Worm (Caenorhabditis elegans) whole organism, young adult: ENCODE measurements around the gene wago-5.

Experiments
- B0019.2 ChIP-seq: fragments of 200-800 bp; sonication (Bioruptor generic); conservative IDR thresholded peaks from 2 replicates; pipeline ENCODE4 v1.3.6; 2022; ENCODE audit warnings: missing genetic modification reagents, missing genetic modification characterization, missing compliant biosample characterization
- F33H1.4 ChIP-seq: fragments of 200-800 bp; sonication (Bioruptor generic); IDR thresholded peaks from 2 replicates; pipeline ENCODE4 v1.3.6; 2022; ENCODE audit warnings: missing genetic modification reagents, missing genetic modification characterization, missing compliant biosample characterization
- F57A8.1 ChIP-seq: fragments of 200-800 bp; sonication (Bioruptor generic); optimal IDR thresholded peaks from 2 replicates; lab custom pipeline; 2018; ENCODE audit warnings: mild to moderate bottlenecking, missing genetic modification characterization, moderate library complexity, missing compliant biosample characterization
- K11D2.4 ChIP-seq: fragments of 200-800 bp; sonication (Bioruptor generic); IDR thresholded peaks from 2 replicates; pipeline ENCODE4 v1.3.6; 2022; ENCODE audit warnings: missing genetic modification reagents, missing genetic modification characterization, missing compliant biosample characterization
- K12H6.12 ChIP-seq: fragments of 200-800 bp; sonication (Bioruptor generic); optimal IDR thresholded peaks from 2 replicates; lab custom pipeline; 2018; ENCODE audit warnings: mild to moderate bottlenecking, missing genetic modification characterization, missing compliant biosample characterization
- Y53F4B.3 ChIP-seq: fragments of 200-800 bp; sonication (Bioruptor generic); IDR thresholded peaks from 2 replicates; pipeline ENCODE4 v1.3.6; 2022; ENCODE audit warnings: missing genetic modification reagents, missing genetic modification characterization, missing compliant biosample characterization
- Y53G8AR.9 ChIP-seq: fragments of 200-800 bp; sonication (Bioruptor generic); conservative IDR thresholded peaks from 2 replicates; pipeline ENCODE4 v1.3.6; 2022; ENCODE audit warnings: missing genetic modification reagents, missing genetic modification characterization, missing compliant biosample characterization
- ZK185.1 ChIP-seq: sonication (generic microtip); optimal IDR thresholded peaks from 2 replicates; lab custom pipeline; 2016; ENCODE audit warnings: mild to moderate bottlenecking, missing genetic modification characterization, missing compliant biosample characterization; ENCODE audit not compliant: poor library complexity, severe bottlenecking
- akir-1 ChIP-seq: fragments of 200-800 bp; sonication (Bioruptor generic); optimal IDR thresholded peaks from 2 replicates; lab custom pipeline; 2018; ENCODE audit warnings: mild to moderate bottlenecking, missing genetic modification characterization, moderate library complexity, missing compliant biosample characterization
- bed-1 ChIP-seq: fragments of 200-800 bp; sonication (Bioruptor generic); IDR thresholded peaks from 2 replicates; pipeline ENCODE4 v1.3.6; 2022; ENCODE audit warnings: missing genetic modification reagents, missing genetic modification characterization, missing compliant biosample characterization
- ccch-3 ChIP-seq: fragments of 200-800 bp; sonication (Bioruptor generic); optimal IDR thresholded peaks from 2 replicates; lab custom pipeline; 2018; ENCODE audit warnings: mild to moderate bottlenecking, missing genetic modification characterization, missing compliant biosample characterization
- cebp-1 ChIP-seq, 2 experiments: fragments of 200-800 bp in 1 of 2; sonication (Bioruptor generic) in 1 of 2; sonication (generic microtip) in 1 of 2; IDR thresholded peaks in 1 of 2; optimal IDR thresholded peaks in 1 of 2; 2 replicates each; pipeline versions ENCODE4 v1.3.6 to Lab custom; 2017 to 2022; ENCODE audit warnings: missing compliant biosample characterization in 2 of 2, missing genetic modification characterization in 2 of 2, mild to moderate bottlenecking in 1 of 2, missing genetic modification reagents in 1 of 2, moderate library complexity in 1 of 2
- ceh-40 ChIP-seq: fragments of 200-800 bp; sonication (Bioruptor generic); IDR thresholded peaks from 2 replicates; pipeline ENCODE4 v1.3.6; 2022; ENCODE audit warnings: missing genetic modification characterization, missing compliant biosample characterization
- chd-7 ChIP-seq: sonication (generic microtip); optimal IDR thresholded peaks from 2 replicates; lab custom pipeline; 2016; ENCODE audit warnings: mild to moderate bottlenecking, missing genetic modification characterization, moderate library complexity, missing compliant biosample characterization
- dpl-1 ChIP-seq: fragments of 150-350 bp; optimal IDR thresholded peaks from 2 replicates; lab custom pipeline; 2014; ENCODE audit warnings: missing biosample characterization, missing genetic modification reagents, missing genetic modification characterization
- efl-1 ChIP-seq: fragments of 150-350 bp; optimal IDR thresholded peaks from 2 replicates; lab custom pipeline; 2014; ENCODE audit warnings: missing biosample characterization, missing genetic modification reagents, missing genetic modification characterization
- egl-18 ChIP-seq: fragments of 200-800 bp; sonication (Bioruptor generic); IDR thresholded peaks from 2 replicates; pipeline ENCODE4 v1.3.6; 2022; ENCODE audit warnings: missing genetic modification reagents, missing genetic modification characterization, missing compliant biosample characterization
- ekl-4 ChIP-seq: fragments of 200-800 bp; sonication (Bioruptor generic); IDR thresholded peaks from 2 replicates; pipeline ENCODE4 v1.3.6; 2022; ENCODE audit warnings: missing genetic modification reagents, missing genetic modification characterization, missing compliant biosample characterization
- fkh-3 ChIP-seq: sonication (generic microtip); optimal IDR thresholded peaks from 2 replicates; lab custom pipeline; 2016; ENCODE audit warnings: mild to moderate bottlenecking, missing genetic modification characterization, missing compliant biosample characterization
- hlh-12 ChIP-seq: sonication (generic microtip); optimal IDR thresholded peaks from 2 replicates; lab custom pipeline; 2016; ENCODE audit warnings: missing genetic modification characterization, missing compliant biosample characterization
- lag-1 ChIP-seq: fragments of 200-800 bp; sonication (Bioruptor generic); IDR thresholded peaks from 2 replicates; pipeline ENCODE4 v1.3.6; 2022; ENCODE audit warnings: missing genetic modification reagents, missing genetic modification characterization, missing compliant biosample characterization
- let-526 ChIP-seq: fragments of 200-800 bp; sonication (Bioruptor generic); IDR thresholded peaks from 2 replicates; pipeline ENCODE4 v1.3.6; 2022; ENCODE audit warnings: missing genetic modification reagents, missing genetic modification characterization, missing compliant biosample characterization
- lin-35 ChIP-seq, 3 experiments: fragments of 150-350 bp in 2 of 3; sonication (generic microtip) in 1 of 3; optimal IDR thresholded peaks; 2 replicates each; lab custom pipeline; 2014 to 2018; ENCODE audit warnings: missing biosample characterization in 3 of 3, missing genetic modification characterization in 3 of 3, missing genetic modification reagents in 3 of 3
- lsy-27 ChIP-seq: sonication (generic microtip); optimal IDR thresholded peaks from 2 replicates; lab custom pipeline; 2017; ENCODE audit warnings: missing genetic modification characterization, mild to moderate bottlenecking, missing compliant biosample characterization, antibody characterized with exemption, missing genotype, borderline replicate concordance; ENCODE audit not compliant: insufficient read depth
- madf-8 ChIP-seq: fragments of 200-800 bp; sonication (Bioruptor generic); conservative IDR thresholded peaks from 2 replicates; pipeline ENCODE4 v1.3.6; 2022; ENCODE audit warnings: missing genetic modification reagents, missing genetic modification characterization, missing compliant biosample characterization
- mcd-1 ChIP-seq: fragments of 200-800 bp; sonication (Bioruptor generic); IDR thresholded peaks from 2 replicates; pipeline ENCODE4 v1.3.6; 2022; ENCODE audit warnings: missing genetic modification reagents, missing genetic modification characterization, missing compliant biosample characterization
- mes-4 ChIP-seq: sonication (generic microtip); optimal IDR thresholded peaks from 2 replicates; lab custom pipeline; 2016; ENCODE audit warnings: missing genotype, missing genetic modification characterization, missing compliant biosample characterization
- nhr-90 ChIP-seq: sonication (generic microtip); optimal IDR thresholded peaks from 2 replicates; lab custom pipeline; 2016; ENCODE audit warnings: missing genotype, mild to moderate bottlenecking, missing genetic modification characterization, missing compliant biosample characterization
- rcor-1 ChIP-seq: fragments of 200-800 bp; sonication (Bioruptor generic); IDR thresholded peaks from 2 replicates; pipeline ENCODE4 v1.3.6; 2022; ENCODE audit warnings: missing genetic modification reagents, missing genetic modification characterization, missing compliant biosample characterization
- repo-1 ChIP-seq: sonication (generic microtip); optimal IDR thresholded peaks from 2 replicates; lab custom pipeline; 2017; ENCODE audit warnings: mild to moderate bottlenecking, missing genetic modification characterization, missing compliant biosample characterization
- sdz-38 ChIP-seq: sonication (generic microtip); optimal IDR thresholded peaks from 2 replicates; lab custom pipeline; 2016; ENCODE audit warnings: missing genotype, missing genetic modification characterization, missing compliant biosample characterization
- sea-2 ChIP-seq: fragments of 200-800 bp; sonication (Bioruptor generic); IDR thresholded peaks from 2 replicates; pipeline ENCODE4 v1.3.6; 2022; ENCODE audit warnings: missing genetic modification characterization, missing compliant biosample characterization
- snpc-3.4 ChIP-seq: sonication (generic microtip); optimal IDR thresholded peaks from 2 replicates; lab custom pipeline; 2017; ENCODE audit warnings: missing genetic modification characterization, mild to moderate bottlenecking, missing compliant biosample characterization, antibody characterized with exemption, moderate library complexity, missing genotype, missing genetic modification reagents
- sptf-2 ChIP-seq: fragments of 200-800 bp; sonication (Bioruptor generic); optimal IDR thresholded peaks from 2 replicates; lab custom pipeline; 2018; ENCODE audit warnings: mild to moderate bottlenecking, missing genetic modification characterization, missing compliant biosample characterization
- ztf-18 ChIP-seq: sonication (generic microtip); optimal IDR thresholded peaks from 2 replicates; lab custom pipeline; 2016; ENCODE audit warnings: missing genotype, mild to moderate bottlenecking, missing genetic modification characterization, missing compliant biosample characterization
- ztf-22 ChIP-seq: fragments of 200-800 bp; sonication (Bioruptor generic); optimal IDR thresholded peaks from 2 replicates; lab custom pipeline; 2018; ENCODE audit warnings: mild to moderate bottlenecking, missing genetic modification characterization, moderate library complexity, missing compliant biosample characterization
- ztf-26 ChIP-seq: sonication (generic microtip); optimal IDR thresholded peaks from 2 replicates; lab custom pipeline; 2017; ENCODE audit warnings: missing genetic modification characterization, missing compliant biosample characterization
- ztf-3 ChIP-seq: fragments of 200-800 bp; sonication (Bioruptor generic); optimal IDR thresholded peaks from 2 replicates; lab custom pipeline; 2018; ENCODE audit warnings: mild to moderate bottlenecking, missing genetic modification characterization, missing compliant biosample characterization
- ztf-6 ChIP-seq: fragments of 200-800 bp; sonication (Bioruptor generic); IDR thresholded peaks from 2 replicates; pipeline ENCODE4 v1.3.6; 2022; ENCODE audit warnings: missing genetic modification reagents, missing genetic modification characterization, missing compliant biosample characterization

Gene wago-5

DNA sequence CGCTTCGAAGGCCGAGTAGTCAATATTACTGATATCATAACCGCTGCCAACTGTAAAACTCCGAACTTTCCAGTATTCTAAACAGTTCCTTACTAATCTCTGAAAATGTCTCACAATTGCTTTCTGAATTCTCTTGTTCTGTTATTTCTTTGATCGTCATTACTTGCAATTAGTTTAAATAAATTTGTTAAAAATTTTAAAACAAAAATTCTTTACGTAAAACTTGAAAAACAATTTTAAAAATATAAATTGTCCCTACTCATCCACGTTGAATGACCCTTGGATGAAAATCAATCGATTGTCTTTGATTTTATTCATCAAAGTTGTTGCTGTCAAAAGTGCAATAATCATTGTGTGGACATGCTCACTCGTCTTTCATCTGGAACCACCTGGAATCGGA is 21.1 kb downstream of the wago-5 start, which contains the start of gene acdh-8:
acdh-8 (plus strand) TSS at position 301 of the 400 bp plus-strand sequence.
- TF ChIP-seq F33H1.4 (no peak), ztf-26 (no peak), K11D2.4 (GFP tag; lab: Robert Waterston, UW) (no peak), sdz-38 (tag; lab: Kevin White, UChicago) (no peak), ztf-22 (no peak), chd-7 (tag; lab: Kevin White, UChicago) (no peak), mcd-1 (GFP tag; lab: Robert Waterston, UW) (no peak)

DNA sequence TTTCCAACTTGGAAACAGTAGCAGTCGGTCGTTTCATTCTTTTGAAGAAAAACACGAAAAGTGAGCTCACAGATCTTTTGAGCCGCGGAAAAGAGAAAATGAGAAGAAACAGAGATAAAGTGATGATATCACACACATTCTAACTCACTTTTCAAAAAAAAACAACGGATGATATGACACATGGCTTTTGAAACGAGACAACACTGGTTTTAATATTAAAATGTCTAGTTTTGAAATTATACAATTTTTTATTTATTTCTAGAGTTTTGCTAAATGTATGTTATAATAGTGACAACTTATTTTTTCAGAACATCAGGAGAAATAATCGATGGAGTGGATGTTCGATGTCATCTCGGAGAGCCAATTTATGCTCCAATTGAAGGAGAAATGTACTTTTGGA is 22.8 kb downstream of the wago-5 start, which contains the start of gene K05F1.14:
K05F1.14 (minus strand) TSS at position 101 of the 400 bp plus-strand sequence.
- TF ChIP-seq fkh-3 (no peak), F33H1.4 (no peak), repo-1 (tag; lab: Kevin White, UChicago) (no peak), snpc-3.4 (tag; lab: Kevin White, UChicago) (no peak), ztf-26 (no peak), nhr-90 (tag; lab: Kevin White, UChicago) (no peak), ztf-3 (GFP tag; lab: Kevin White, UChicago) (no peak), akir-1 (GFP tag; lab: Kevin White, UChicago) (no peak), lin-35 (GFP tag; optimal IDR thresholded peaks at IDR 0.05; lab: Kevin White, UChicago) (no peak), ZK185.1 (tag; lab: Kevin White, UChicago) (no peak), let-526 (GFP tag; lab: Robert Waterston, UW) (no peak), mes-4 (tag; lab: Kevin White, UChicago) (no peak), sptf-2 (GFP tag; lab: Kevin White, UChicago) (no peak), B0019.2 (GFP tag; lab: Robert Waterston, UW) (no peak), mcd-1 (GFP tag; lab: Robert Waterston, UW) (no peak), efl-1 (no peak), Y53F4B.3 (GFP tag; lab: Robert Waterston, UW) (no peak), F57A8.1 (GFP tag; lab: Kevin White, UChicago) (no peak), madf-8 (GFP tag; lab: Robert Waterston, UW) (no peak)

DNA sequence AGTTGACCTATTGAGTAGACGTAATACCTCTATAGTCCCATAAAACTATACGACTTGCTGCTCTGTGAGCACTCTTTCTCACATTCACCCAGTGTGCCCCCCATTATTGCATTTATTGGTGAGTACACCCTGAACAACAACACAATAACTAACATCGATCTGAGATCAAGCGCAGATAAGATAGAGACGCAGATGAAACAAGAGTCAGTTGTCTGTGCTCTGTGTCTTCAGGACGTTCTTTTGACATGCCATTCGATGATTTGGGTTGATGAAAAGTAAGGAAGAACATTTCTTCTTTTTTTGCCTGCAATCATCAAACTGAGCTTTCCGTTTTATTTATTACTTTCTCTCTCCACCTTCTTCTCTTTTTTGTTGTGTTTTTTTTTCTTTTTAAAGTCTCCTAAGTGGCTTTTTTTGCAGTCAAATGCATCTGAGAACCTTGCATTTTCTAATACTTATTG is 24.9 kb downstream of the wago-5 start, which contains the start of gene lect-2:
lect-2 (plus strand) TSS at position 411 of the 461 bp plus-strand sequence.
- no peak for TF ChIP-seq egl-18
- no peak for TF ChIP-seq ccch-3
- no peak for TF ChIP-seq ekl-4
- no peak for TF ChIP-seq rcor-1
- no peak for TF ChIP-seq cebp-1 (GFP tag; IDR thresholded peaks at IDR 0.05; lab: Robert Waterston, UW)
- no peak for TF ChIP-seq cebp-1 (tag; optimal IDR thresholded peaks at IDR 0.05; lab: Kevin White, UChicago)
- no peak for TF ChIP-seq lag-1 (GFP tag; lab: Robert Waterston, UW)
- no peak for TF ChIP-seq akir-1 (GFP tag; lab: Kevin White, UChicago)
- no peak for TF ChIP-seq mes-4 (tag; lab: Kevin White, UChicago)
- no peak for TF ChIP-seq Y53G8AR.9 (GFP tag; lab: Robert Waterston, UW)
- TF ChIP-seq K12H6.12 (tag; lab: Kevin White, UChicago): no peak
- no peak for TF ChIP-seq B0019.2 (GFP tag; lab: Robert Waterston, UW)
- TF ChIP-seq sea-2 (GFP tag; lab: Robert Waterston, UW): no peak
- TF ChIP-seq snpc-3.4 (tag; lab: Kevin White, UChicago): no peak

DNA sequence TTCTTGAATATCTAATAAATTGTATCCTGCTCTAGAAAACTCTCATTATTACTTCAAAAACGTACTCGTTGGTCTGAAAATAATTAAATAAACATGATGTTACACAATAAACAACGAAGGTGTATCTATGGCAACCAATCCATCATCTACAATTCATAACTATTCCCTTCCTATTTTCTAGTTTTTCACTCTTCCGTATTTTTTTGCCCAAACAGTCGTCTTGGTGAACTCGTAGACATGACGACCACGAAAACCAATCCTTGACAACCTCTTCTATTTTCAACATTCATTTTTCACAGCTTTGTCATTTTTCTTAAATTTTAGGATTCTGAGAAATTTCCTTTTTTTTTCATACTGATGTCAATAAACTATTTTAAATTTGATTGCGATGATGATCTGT is 26.5 kb downstream of the wago-5 start, which contains the start of gene K05F1.13:
K05F1.13 (plus strand) TSS at position 301 of the 400 bp plus-strand sequence.
- TF ChIP-seq ceh-40 (GFP tag; lab: Robert Waterston, UW) (no peak), bed-1 (GFP tag; lab: Robert Waterston, UW) (no peak), mcd-1 (GFP tag; lab: Robert Waterston, UW) (no peak), lsy-27 (tag; lab: Kevin White, UChicago) (no peak), ztf-6 (GFP tag; lab: Robert Waterston, UW) (no peak), chd-7 (tag; lab: Kevin White, UChicago) (no peak), ztf-18 (no peak), dpl-1 (GFP tag; lab: Kevin White, UChicago) (no peak), hlh-12 (tag; lab: Kevin White, UChicago) (no peak)
